Fruit fly (Drosophila melanogaster): ENCODE data around the gene Hex-A.

- TF ChIP-seq CG8478 (optimal IDR thresholded peaks at IDR 0.05) (no peak), Dll (optimal IDR thresholded peaks at IDR 0.05) (no peak), usp (GFP tag; optimal IDR thresholded peaks at IDR 0.05) (no peak)
Observed at dm6 chrX:9578014-9578413, 7.5 kb upstream of the Hex-A start.

Measured in whole organism.